Worm (Caenorhabditis elegans) whole organism, L3 larva: Measurements from ENCODE around the gene spon-1.

Experiments
- ZK546.5 ChIP-seq: sonication (generic microtip); optimal IDR thresholded peaks from 2 replicates; lab custom pipeline; 2017; ENCODE audit warnings: missing biosample characterization, missing genetic modification characterization
- ceh-16 ChIP-seq: sonication (generic microtip); optimal IDR thresholded peaks from 2 replicates; lab custom pipeline; 2017; ENCODE audit warnings: missing biosample characterization, missing genetic modification characterization
- elt-1 ChIP-seq: fragments of 150-350 bp; optimal IDR thresholded peaks from 2 replicates; lab custom pipeline; 2014; ENCODE audit warnings: missing biosample characterization, missing genetic modification characterization
- mml-1 ChIP-seq: fragments of 150-350 bp; sonication (generic microtip); optimal IDR thresholded peaks from 3 replicates; lab custom pipeline; 2014; ENCODE audit warnings: missing biosample characterization, missing genetic modification characterization
- nhr-23 ChIP-seq: fragments of 150-350 bp; optimal IDR thresholded peaks from 2 replicates; lab custom pipeline; 2014; ENCODE audit warnings: missing biosample characterization, missing genetic modification reagents, missing genetic modification characterization
- pqm-1 ChIP-seq: fragments of 150-350 bp; optimal IDR thresholded peaks from 2 replicates; lab custom pipeline; 2017; ENCODE audit warnings: missing biosample characterization, missing genetic modification characterization, inconsistent platforms
- sea-2 ChIP-seq: fragments of 150-350 bp; sonication (generic microtip); optimal IDR thresholded peaks from 4 replicates; lab custom pipeline; 2014; ENCODE audit warnings: missing biosample characterization, missing genetic modification reagents, missing genetic modification characterization
- skn-1 ChIP-seq: fragments of 150-350 bp; optimal IDR thresholded peaks from 2 replicates; lab custom pipeline; 2014; ENCODE audit warnings: missing biosample characterization, missing genetic modification characterization
- unc-62 ChIP-seq: fragments of 150-350 bp; sonication (generic microtip); optimal IDR thresholded peaks from 4 replicates; lab custom pipeline; 2014; ENCODE audit warnings: missing biosample characterization, missing genetic modification reagents, missing genetic modification characterization
- ztf-11 ChIP-seq: fragments of 150-350 bp; optimal IDR thresholded peaks from 2 replicates; lab custom pipeline; 2014; ENCODE audit warnings: missing biosample characterization, missing genetic modification characterization
- ztf-4 ChIP-seq: fragments of 150-350 bp; optimal IDR thresholded peaks from 2 replicates; lab custom pipeline; 2014; ENCODE audit warnings: missing biosample characterization, missing genetic modification characterization

DNA sequence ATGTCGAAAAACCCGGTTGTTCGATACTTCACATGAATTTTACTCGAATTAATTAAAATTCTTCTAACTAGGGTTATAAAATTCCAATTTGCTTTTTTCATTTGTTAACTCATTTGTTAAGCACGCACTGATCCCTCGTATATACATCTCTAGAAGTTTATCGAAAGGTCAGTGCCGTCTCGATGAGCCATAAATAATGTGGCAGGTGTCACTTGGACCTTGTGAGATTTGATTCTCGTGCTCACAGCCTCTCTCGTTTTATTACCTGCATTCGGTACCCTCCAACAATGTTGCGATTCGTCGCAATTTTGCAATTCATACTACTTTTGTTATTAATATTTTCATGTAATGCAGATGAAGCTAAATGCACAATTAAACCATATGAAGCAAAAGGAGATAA, at the start of gene spon-1:
- TF ChIP-seq ztf-4 (no peak), sea-2 (GFP tag; lab: Kevin White, UChicago) (no peak), elt-1 (tag; lab: Kevin White, UChicago) (no peak), mml-1 (tag; lab: Kevin White, UChicago) (no peak), ztf-11 (tag; lab: Kevin White, UChicago) (no peak), ceh-16 (tag; lab: Kevin White, UChicago) (no peak), pqm-1 (tag; lab: Kevin White, UChicago) (no peak), nhr-23 (tag; lab: Kevin White, UChicago) (no peak), ZK546.5 (tag; lab: Kevin White, UChicago) (no peak), unc-62 (GFP tag; lab: Kevin White, UChicago) (no peak), skn-1 (tag; lab: Kevin White, UChicago) (no peak)
